Fruit fly (Drosophila melanogaster): ENCODE results near the gene CG14708.

The CG14708 gene

dm6 chr3R:11566769-11567570 lies 13.0 kb downstream of the CG14708 start, which contains the start of the genes fabp and sea (continued):
- TF ChIP-seq Bgb (GFP tag; IDR thresholded peaks at IDR 0.05; ENCODE audit: partially characterized antibody): no peak
- TF ChIP-seq sim (GFP tag; IDR thresholded peaks at IDR 0.05): 0 out of 2 replicates have a peak, but pooled peaks have one; percentile 25
- peak; percentile 28 for TF ChIP-seq lab (GFP tag; optimal IDR thresholded peaks at IDR 0.05)
- peak; percentile 44; the same call in 1 of the 2 replicates for TF ChIP-seq Drgx (GFP tag; IDR thresholded peaks at IDR 0.05)
- TF ChIP-seq lbe (GFP tag; optimal IDR thresholded peaks at IDR 0.05): peak; percentile 36
- peak; percentile 64 for TF ChIP-seq crol (GFP tag; IDR thresholded peaks at IDR 0.05)
- peak; percentile 46 for TF ChIP-seq CG13287 (GFP tag; IDR thresholded peaks at IDR 0.05; ENCODE audit: partially characterized antibody)
- TF ChIP-seq pita (GFP tag; optimal IDR thresholded peaks at IDR 0.05): no peak
- TF ChIP-seq Usf (GFP tag; optimal IDR thresholded peaks at IDR 0.05): no peak
- peak; percentile 85 for TF ChIP-seq sd (tag; optimal IDR thresholded peaks at IDR 0.05)
- TF ChIP-seq CG14710 (tag; optimal IDR thresholded peaks at IDR 0.05): no peak
- peak; percentile 67 to 82 for TF ChIP-seq Trl (optimal IDR thresholded peaks at IDR 0.05)
- TF ChIP-seq Trl (GFP tag; optimal IDR thresholded peaks at IDR 0.05): peak; percentile 53
- 0 out of 3 replicates have a peak, but pooled peaks have one; percentile 50 for TF ChIP-seq HLH4C (GFP tag; IDR thresholded peaks at IDR 0.05; ENCODE audit: partially characterized antibody)

- TF ChIP-seq CG12104 (GFP tag; optimal IDR thresholded peaks at IDR 0.05): no peak
- TF ChIP-seq CG13287 (GFP tag; IDR thresholded peaks at IDR 0.05; ENCODE audit: partially characterized antibody): peak; percentile 66
- TF ChIP-seq ash1 (GFP tag; optimal IDR thresholded peaks at IDR 0.05): peak; percentile 21
- peak; percentile 29; the same call in 1 of the 2 replicates for TF ChIP-seq seq (GFP tag; IDR thresholded peaks at IDR 0.05)
- TF ChIP-seq sens (GFP tag): peak; percentile 90
- peak; percentile 78 for TF ChIP-seq CG34224 (GFP tag; IDR thresholded peaks at IDR 0.05; ENCODE audit: partially characterized antibody)
- peak; percentile 39; the same call in 1 of the 2 replicates for TF ChIP-seq CG4360 (GFP tag; IDR thresholded peaks at IDR 0.05)
- TF ChIP-seq ttk (GFP tag; IDR thresholded peaks at IDR 0.05): no peak
- TF ChIP-seq pros (GFP tag; optimal IDR thresholded peaks at IDR 0.05): peak; percentile 7
- no peak for TF ChIP-seq C15 (GFP tag; IDR thresholded peaks at IDR 0.05)
- peak; percentile 78 for TF ChIP-seq Atf6 (GFP tag; IDR thresholded peaks at IDR 0.05)
- peak; percentile 49 for TF ChIP-seq Hey (tag; optimal IDR thresholded peaks at IDR 0.05)
- TF ChIP-seq Oli (tag; optimal IDR thresholded peaks at IDR 0.05): no peak
- no peak for TF ChIP-seq sima (GFP tag; optimal IDR thresholded peaks at IDR 0.05)
- no peak for TF ChIP-seq grau (tag; optimal IDR thresholded peaks at IDR 0.05)
- TF ChIP-seq CG10979 (tag; optimal IDR thresholded peaks at IDR 0.05): no peak
- no peak for TF ChIP-seq nmo (GFP tag; optimal IDR thresholded peaks at IDR 0.05)
- peak; percentile 11 for TF ChIP-seq CG17829 (tag; optimal IDR thresholded peaks at IDR 0.05)
- no peak for TF ChIP-seq CG10147 (GFP tag; optimal IDR thresholded peaks at IDR 0.05)
- no peak for TF ChIP-seq gcm2 (GFP tag; optimal IDR thresholded peaks at IDR 0.05)
- TF ChIP-seq Blimp-1 (GFP tag; optimal IDR thresholded peaks at IDR 0.05): no peak
- no peak for TF ChIP-seq yki (optimal IDR thresholded peaks at IDR 0.05)
- no peak for TF ChIP-seq dmrt99B (tag; optimal IDR thresholded peaks at IDR 0.05)
- no peak for TF ChIP-seq CG4820 (GFP tag; optimal IDR thresholded peaks at IDR 0.05)
- TF ChIP-seq Pdp1 (GFP tag; optimal IDR thresholded peaks at IDR 0.05): peak in 1 of 2 experiments; percentile 56
- peak; percentile 8 for TF ChIP-seq CG33557 (GFP tag; optimal IDR thresholded peaks at IDR 0.05)
- TF ChIP-seq lbe (GFP tag; optimal IDR thresholded peaks at IDR 0.05): peak; percentile 79
- TF ChIP-seq ro (GFP tag; IDR thresholded peaks at IDR 0.05): no peak
- TF ChIP-seq sug (tag; optimal IDR thresholded peaks at IDR 0.05): peak; percentile 38
- no peak for TF ChIP-seq bab2 (GFP tag; optimal IDR thresholded peaks at IDR 0.05)
- no peak for TF ChIP-seq CG17186 (GFP tag; optimal IDR thresholded peaks at IDR 0.05)
- TF ChIP-seq Taf1 (GFP tag; IDR thresholded peaks at IDR 0.05): peak; percentile 55; the same call in 1 of the 2 replicates
- no peak for TF ChIP-seq peb (GFP tag; IDR thresholded peaks at IDR 0.05)
- TF ChIP-seq jing (GFP tag; optimal IDR thresholded peaks at IDR 0.05): no peak
- TF ChIP-seq Xrp1 (GFP tag; IDR thresholded peaks at IDR 0.05): peak; percentile 63; the same call in 1 of the 2 replicates
Observed at dm6 chr3R:11568873-11569450, 15.0 kb downstream of the CG14708 start, which contains the start of gene Mrp4. Gene Mrp4, plus strand, starts transcription at chr3R:11569250.
